Fruit fly (Drosophila melanogaster): ENCODE results near the gene fmt.

- TF ChIP-seq CG16779 (tag; optimal IDR thresholded peaks at IDR 0.05) (no peak), net (GFP tag; optimal IDR thresholded peaks at IDR 0.05) (no peak), CG9139 (GFP tag; optimal IDR thresholded peaks at IDR 0.05) (no peak), CG4318 (GFP tag; optimal IDR thresholded peaks at IDR 0.05) (no peak), Sox14 (GFP tag; optimal IDR thresholded peaks at IDR 0.05) (no peak), Hr4 (GFP tag; optimal IDR thresholded peaks at IDR 0.05) (no peak)
These were observed 32.1 kb downstream of the fmt start for dm6 chr3L:6141538-6141937.

Measured in whole organism, prepupa.